Worm (Caenorhabditis elegans): Measurements from ENCODE around the gene srz-48.
"Not testable (repeated sequence)": the region's sequence is repeated elsewhere in the genome, so short reads cannot be mapped to it uniquely, and the experiment has no call there.

DNA sequence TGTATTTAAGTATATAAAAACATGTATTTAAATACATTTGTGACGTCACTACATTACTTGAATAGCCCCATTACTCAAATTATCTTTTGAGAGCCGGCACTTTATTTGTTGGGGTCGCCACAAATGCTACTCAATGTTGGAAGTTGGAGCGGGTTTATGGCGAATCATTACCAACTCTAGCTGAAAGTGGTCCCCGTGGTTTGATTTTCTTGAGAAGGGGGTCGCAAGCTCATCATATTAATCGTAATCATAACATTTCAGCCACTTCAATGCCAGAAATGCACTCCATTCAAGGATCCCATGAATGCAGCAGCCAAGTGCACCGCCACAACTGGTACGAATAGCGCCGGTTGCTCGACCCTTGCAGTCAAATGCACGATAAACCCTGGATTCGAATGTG is 4.3 kb upstream of the srz-48 start, which contains the start of gene F20E11.7:
- not testable (repeated sequence) for TF ChIP-seq unc-62 (GFP tag; optimal IDR thresholded peaks at IDR 0.05); nhr-237 (tag; optimal IDR thresholded peaks at IDR 0.05); nhr-11 (tag; optimal IDR thresholded peaks at IDR 0.05); ama-1 (optimal IDR thresholded peaks at IDR 0.05); lsy-2 (tag; optimal IDR thresholded peaks at IDR 0.05); egl-27 (tag; optimal IDR thresholded peaks at IDR 0.05); snpc-4 (tag; optimal IDR thresholded peaks at IDR 0.05)
